Fruit fly (Drosophila melanogaster): ENCODE measurements around the gene aay.

aay gene

DNA sequence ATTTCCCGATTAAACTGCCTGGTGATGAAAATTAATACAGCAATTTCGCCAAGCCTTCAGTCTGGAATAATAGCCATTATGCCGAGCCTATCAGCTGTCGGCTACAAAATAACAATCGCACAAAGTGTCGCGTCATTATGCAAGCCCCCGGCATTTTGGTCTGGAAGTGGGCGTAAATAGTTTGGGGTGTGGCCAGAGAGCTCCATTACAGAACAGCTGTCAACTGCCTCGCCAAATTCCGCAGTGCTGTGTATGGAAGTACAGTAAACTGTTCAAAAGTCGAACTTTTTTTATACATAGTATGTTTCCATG, 2.3 kb upstream of the aay start (continued):
- no peak for TF ChIP-seq CG7271 (tag; optimal IDR thresholded peaks at IDR 0.05)
- TF ChIP-seq disco-r (GFP tag; optimal IDR thresholded peaks at IDR 0.05): no peak

DNA sequence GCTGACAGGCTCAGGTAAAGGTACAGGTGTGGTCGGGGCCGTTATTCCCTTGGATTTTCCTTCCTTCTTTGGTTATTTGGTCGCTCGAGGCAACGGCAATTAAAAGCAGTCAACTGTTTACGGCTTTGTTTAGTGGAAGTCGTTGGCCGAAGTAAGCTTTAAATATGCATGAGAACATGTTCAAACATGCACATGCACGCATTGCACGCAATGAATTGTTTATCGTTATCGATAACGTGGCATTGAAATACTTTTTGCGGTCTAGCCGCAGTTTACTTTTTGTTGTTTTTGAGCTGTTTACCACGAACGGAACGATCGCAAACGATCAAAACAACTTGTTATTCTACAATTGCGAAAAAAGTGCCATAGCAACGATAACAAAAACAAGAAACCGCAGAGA, 1.4 kb upstream of the aay start:
- TF ChIP-seq pfk (GFP tag; optimal IDR thresholded peaks at IDR 0.05) (no peak), HLH3B (GFP tag; IDR thresholded peaks at IDR 0.05) (no peak), CG11456 (GFP tag; IDR thresholded peaks at IDR 0.05) (no peak), p53 (GFP tag; optimal IDR thresholded peaks at IDR 0.05) (peak; percentile 98), E2f1 (GFP tag; IDR thresholded peaks at IDR 0.05) (no peak), Neu2 (GFP tag; optimal IDR thresholded peaks at IDR 0.05; ENCODE audit: borderline replicate concordance) (no peak), tll (GFP tag; optimal IDR thresholded peaks at IDR 0.05) (peak in 1 of 2 experiments; percentile 20), gsb (GFP tag; IDR thresholded peaks at IDR 0.05) (no peak), CG12071 (GFP tag; optimal IDR thresholded peaks at IDR 0.05) (no peak), Rx (GFP tag; IDR thresholded peaks at IDR 0.05) (no peak), inv (GFP tag; IDR thresholded peaks at IDR 0.05; ENCODE audit: partially characterized antibody) (no peak), zfh2 (GFP tag; optimal IDR thresholded peaks at IDR 0.05) (no peak), grn (GFP tag; optimal IDR thresholded peaks at IDR 0.05) (no peak), CG2202 (tag; optimal IDR thresholded peaks at IDR 0.05) (no peak), CG8478 (optimal IDR thresholded peaks at IDR 0.05) (no peak), Opbp (GFP tag; IDR thresholded peaks at IDR 0.05; ENCODE audit: partially characterized antibody) (no peak), CG13424 (tag; optimal IDR thresholded peaks at IDR 0.05) (no peak), Mad (GFP tag; optimal IDR thresholded peaks at IDR 0.05) (no peak), B-H2 (GFP tag; optimal IDR thresholded peaks at IDR 0.05) (no peak), bowl (GFP tag; IDR thresholded peaks at IDR 0.05) (no peak), ac (GFP tag; optimal IDR thresholded peaks at IDR 0.05) (peak; percentile 77), CG13624 (GFP tag; optimal IDR thresholded peaks at IDR 0.05) (no peak), ind (GFP tag; optimal IDR thresholded peaks at IDR 0.05) (no peak)

DNA sequence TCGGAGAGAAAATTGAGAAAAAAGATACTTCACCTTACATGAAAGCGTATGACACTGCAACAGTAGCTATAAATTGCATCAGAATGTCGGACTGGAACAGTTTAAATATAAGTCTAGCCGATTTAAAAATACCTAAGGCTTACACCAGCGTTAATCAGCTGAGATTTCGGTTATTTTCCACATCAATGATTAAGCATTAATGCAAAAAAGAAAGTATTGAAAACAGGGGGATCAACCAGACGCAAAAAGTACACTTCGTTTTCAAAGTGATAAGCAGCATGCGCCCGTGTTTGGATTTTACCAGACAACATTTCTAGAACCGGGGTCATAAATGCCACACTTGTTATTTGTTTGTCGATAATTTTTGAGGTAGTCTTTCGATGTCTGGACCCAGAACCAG, 918 bp upstream of the aay start:
- TF ChIP-seq CG15479 (GFP tag; optimal IDR thresholded peaks at IDR 0.05): peak; percentile 59
- TF ChIP-seq cad (GFP tag; optimal IDR thresholded peaks at IDR 0.05): peak; percentile 13
- no peak for TF ChIP-seq Hr39 (optimal IDR thresholded peaks at IDR 0.05)
- TF ChIP-seq grn (GFP tag; optimal IDR thresholded peaks at IDR 0.05): no peak

DNA sequence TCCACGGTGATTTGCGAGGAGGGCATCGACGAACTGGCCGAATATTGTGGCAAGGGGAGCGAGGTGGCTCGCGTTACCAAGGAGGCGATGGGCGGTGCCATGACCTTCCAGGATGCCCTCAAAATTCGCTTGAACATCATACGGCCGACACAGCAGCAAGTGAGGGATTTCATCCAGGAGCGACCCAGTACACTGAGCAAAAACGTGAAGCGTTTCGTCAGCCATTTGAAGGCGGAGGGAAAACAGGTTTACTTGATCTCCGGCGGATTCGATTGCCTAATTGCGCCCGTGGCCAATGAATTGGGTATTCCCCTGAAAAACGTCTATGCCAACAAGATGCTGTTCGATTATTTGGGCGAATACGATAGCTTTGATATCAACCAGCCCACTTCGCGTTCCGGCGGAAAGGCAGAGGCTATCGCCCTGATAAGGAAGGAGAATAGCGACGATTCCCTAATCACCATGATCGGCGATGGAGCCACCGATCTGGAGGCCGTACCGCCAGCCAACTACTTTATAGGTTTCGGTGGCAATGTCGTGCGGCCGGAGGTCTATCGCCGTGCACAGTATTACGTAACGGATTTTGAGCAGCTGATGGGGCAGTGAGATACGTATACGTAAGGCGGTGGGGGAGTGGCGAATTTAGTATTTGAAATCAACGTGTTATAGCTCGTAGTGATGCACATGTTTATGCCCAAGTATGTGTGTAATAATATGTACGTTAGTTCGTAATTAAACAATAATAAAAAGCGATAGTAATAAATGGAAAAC, 889 bp downstream of the aay start:
- 0 out of 2 replicates have a peak, but pooled peaks have one; percentile 5 for TF ChIP-seq CG13287 (GFP tag; IDR thresholded peaks at IDR 0.05; ENCODE audit: partially characterized antibody)
- no peak for TF ChIP-seq CG5245 (GFP tag; optimal IDR thresholded peaks at IDR 0.05)
- TF ChIP-seq Pdp1 (GFP tag; optimal IDR thresholded peaks at IDR 0.05): peak in 1 of 2 experiments; percentile 99
- TF ChIP-seq pzg (GFP tag; optimal IDR thresholded peaks at IDR 0.05): peak; percentile 4
- peak; percentile 4 for TF ChIP-seq abd-A (tag; optimal IDR thresholded peaks at IDR 0.05)
- no peak for TF ChIP-seq CG1529 (GFP tag; optimal IDR thresholded peaks at IDR 0.05)
- TF ChIP-seq ftz-f1 (GFP tag; optimal IDR thresholded peaks at IDR 0.05): peak; percentile 38
- peak; percentile 38 for TF ChIP-seq MESR4 (GFP tag; optimal IDR thresholded peaks at IDR 0.05)
- 0 out of 3 replicates have a peak, but pooled peaks have one; percentile 39 for TF ChIP-seq z (GFP tag; IDR thresholded peaks at IDR 0.05)
- TF ChIP-seq Stat92E (GFP tag; optimal IDR thresholded peaks at IDR 0.05): no peak
- TF ChIP-seq crp (GFP tag; optimal IDR thresholded peaks at IDR 0.05): peak in 1 of 2 experiments; percentile 53
- TF ChIP-seq CG10543 (GFP tag; optimal IDR thresholded peaks at IDR 0.05): peak; percentile 35
- no peak for TF ChIP-seq CG8290 (GFP tag; optimal IDR thresholded peaks at IDR 0.05)
- TF ChIP-seq CG8290 (tag; optimal IDR thresholded peaks at IDR 0.05): peak in 1 of 2 experiments; percentile 26
- TF ChIP-seq CG11504 (tag; optimal IDR thresholded peaks at IDR 0.05): no peak
- no peak for TF ChIP-seq bcd (GFP tag; optimal IDR thresholded peaks at IDR 0.05)
- peak; percentile 66 for TF ChIP-seq Ets65A (GFP tag)
- no peak for TF ChIP-seq CG7987 (GFP tag; optimal IDR thresholded peaks at IDR 0.05)
- no peak for TF ChIP-seq CG10431 (GFP tag; optimal IDR thresholded peaks at IDR 0.05)

Data from whole organism, embryonic.